Worm (Caenorhabditis elegans): ENCODE measurements around the gene C15B12.8.

C15B12.8 gene

DNA sequence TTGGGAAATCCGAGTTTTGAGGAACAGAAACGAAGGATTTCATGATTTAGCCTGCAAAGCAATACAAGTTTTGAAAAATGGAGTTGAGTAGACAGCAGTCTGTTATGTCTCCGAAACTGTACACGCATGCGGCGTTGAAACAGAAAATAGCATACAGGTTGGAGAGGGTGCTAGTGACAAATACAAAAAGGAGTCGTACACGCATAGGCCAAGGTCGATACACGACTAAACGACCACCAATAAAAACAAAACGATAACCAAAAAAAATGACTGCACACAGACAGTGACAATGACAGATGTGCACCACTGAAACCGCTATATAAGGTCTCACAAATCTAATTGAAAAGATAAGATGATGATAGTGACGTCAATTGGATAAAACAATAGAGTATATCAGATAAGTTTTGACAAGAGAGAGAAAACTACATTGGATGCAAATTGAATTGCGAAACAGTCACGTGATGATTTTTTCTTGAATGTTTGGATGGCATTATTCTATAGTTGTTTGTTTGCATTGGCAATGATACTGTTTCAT is 25.1 kb upstream of the C15B12.8 start, which contains the start of gene fah-1 (continued):
- TF ChIP-seq pqm-1 (tag; optimal IDR thresholded peaks at IDR 0.05), result no peak
- peak in 3 of 6 experiments; percentile 71 to 92 (median 82) for TF ChIP-seq elt-3 (tag; optimal IDR thresholded peaks at IDR 0.05)
- no peak for TF ChIP-seq fkh-10 (GFP tag; optimal IDR thresholded peaks at IDR 0.05)
- peak; percentile 84 for TF ChIP-seq nhr-90 (tag; optimal IDR thresholded peaks at IDR 0.05; ENCODE audit: poor library complexity)
- TF ChIP-seq lin-35 (GFP tag; optimal IDR thresholded peaks at IDR 0.05), result peak in 1 of 2 experiments; percentile 41
- no peak for TF ChIP-seq alr-1 (tag; optimal IDR thresholded peaks at IDR 0.05; ENCODE audit: borderline replicate concordance)
- peak; percentile 52 for TF ChIP-seq xbp-1 (tag; optimal IDR thresholded peaks at IDR 0.05)
- no peak for TF ChIP-seq pax-3 (tag; optimal IDR thresholded peaks at IDR 0.05)
- TF ChIP-seq sox-4 (tag; optimal IDR thresholded peaks at IDR 0.05), result no peak
- TF ChIP-seq vab-15 (tag; optimal IDR thresholded peaks at IDR 0.05), result peak; percentile 1
- no peak for TF ChIP-seq mab-9 (GFP tag; IDR thresholded peaks at IDR 0.05)
- TF ChIP-seq tlp-1 (tag; optimal IDR thresholded peaks at IDR 0.05), result no peak
- TF ChIP-seq unc-130 (tag; optimal IDR thresholded peaks at IDR 0.05), result no peak
- peak; percentile 38 for TF ChIP-seq zip-4 (GFP tag; optimal IDR thresholded peaks at IDR 0.05)
- TF ChIP-seq aha-1 (tag; optimal IDR thresholded peaks at IDR 0.05), result no peak
- no peak for TF ChIP-seq mef-2 (tag; optimal IDR thresholded peaks at IDR 0.05)
- no peak for TF ChIP-seq hlh-17 (GFP tag; optimal IDR thresholded peaks at IDR 0.05; ENCODE audit: borderline replicate concordance)
- no peak for TF ChIP-seq nhr-84 (tag; optimal IDR thresholded peaks at IDR 0.05)
- TF ChIP-seq fkh-4 (tag; optimal IDR thresholded peaks at IDR 0.05; ENCODE audit: borderline replicate concordance), result no peak
- no peak for TF ChIP-seq ztf-11 (tag; optimal IDR thresholded peaks at IDR 0.05)
- TF ChIP-seq ceh-88 (GFP tag; IDR thresholded peaks at IDR 0.05), result no peak
- peak in 1 of 3 experiments; percentile 16 for TF ChIP-seq dpl-1 (GFP tag; optimal IDR thresholded peaks at IDR 0.05)
- no peak for TF ChIP-seq aly-2 (tag; optimal IDR thresholded peaks at IDR 0.05)
- no peak for TF ChIP-seq efl-3 (GFP tag; optimal IDR thresholded peaks at IDR 0.05)
- no peak for TF ChIP-seq dsc-1 (tag; optimal IDR thresholded peaks at IDR 0.05)
- no peak for TF ChIP-seq egl-27 (tag; optimal IDR thresholded peaks at IDR 0.05)
- no peak for TF ChIP-seq hpl-2 (GFP tag; optimal IDR thresholded peaks at IDR 0.05)
- no peak for TF ChIP-seq unc-62 (GFP tag; optimal IDR thresholded peaks at IDR 0.05)
- no peak for TF ChIP-seq lin-15B (tag; optimal IDR thresholded peaks at IDR 0.05)
- no peak for TF ChIP-seq sup-37 (GFP tag; optimal IDR thresholded peaks at IDR 0.05)
- peak in 1 of 2 experiments; percentile 3 for TF ChIP-seq mdl-1 (tag; optimal IDR thresholded peaks at IDR 0.05)
- no peak for TF ChIP-seq efl-1 (optimal IDR thresholded peaks at IDR 0.05)
- TF ChIP-seq efl-1 (GFP tag; optimal IDR thresholded peaks at IDR 0.05 in 1 of 2), result peak in 1 of 2 experiments; percentile 2
- TF ChIP-seq isw-1 (GFP tag; IDR thresholded peaks at IDR 0.05), result no peak
- TF ChIP-seq skn-1 (tag; optimal IDR thresholded peaks at IDR 0.05), result peak; percentile 1
- TF ChIP-seq lin-14 (GFP tag; optimal IDR thresholded peaks at IDR 0.05), result peak; percentile 80
- peak; percentile 65 for TF ChIP-seq grh-1 (GFP tag; IDR thresholded peaks at IDR 0.05)
- no peak for TF ChIP-seq unc-98 (GFP tag; IDR thresholded peaks at IDR 0.05)
- TF ChIP-seq nhr-12 (tag; optimal IDR thresholded peaks at IDR 0.05), result no peak
- TF ChIP-seq nhr-85 (tag), result peak; percentile 97
- peak; percentile 66 for TF ChIP-seq snu-23 (GFP tag; optimal IDR thresholded peaks at IDR 0.05)
- TF ChIP-seq ceh-63 (GFP tag; optimal IDR thresholded peaks at IDR 0.05), result no peak
- no peak for TF ChIP-seq ceh-8 (GFP tag; optimal IDR thresholded peaks at IDR 0.05)
- no peak for TF ChIP-seq ceh-82 (tag; optimal IDR thresholded peaks at IDR 0.05)
- no peak for TF ChIP-seq zag-1 (tag; optimal IDR thresholded peaks at IDR 0.05)
- no peak for TF ChIP-seq fos-1 (tag; optimal IDR thresholded peaks at IDR 0.05)
- no peak for TF ChIP-seq C34B4.2 (tag; optimal IDR thresholded peaks at IDR 0.05)
- TF ChIP-seq elt-2 (tag; optimal IDR thresholded peaks at IDR 0.05), result peak; percentile 43
- peak; percentile 37 for TF ChIP-seq blmp-1 (tag; optimal IDR thresholded peaks at IDR 0.05)
- TF ChIP-seq nhr-237 (tag; optimal IDR thresholded peaks at IDR 0.05), result no peak
- TF ChIP-seq Y116A8C.19 (tag; optimal IDR thresholded peaks at IDR 0.05; ENCODE audit: borderline replicate concordance), result no peak

All from whole organism, L1 larva.